Worm (Caenorhabditis elegans): Measurements from ENCODE around the gene C06B3.7.
A peak's percentile ranks its signal among the peaks of the same experiment; 100 is the strongest.

C06B3.7 gene

ce11 chrV:13955370-13956089 lies 46.0 kb downstream of the C06B3.7 start:
- TF ChIP-seq nhr-23 (tag; optimal IDR thresholded peaks at IDR 0.05) (no peak), mml-1 (tag; optimal IDR thresholded peaks at IDR 0.05) (no peak), ceh-16 (tag; optimal IDR thresholded peaks at IDR 0.05) (no peak), ZK546.5 (tag; optimal IDR thresholded peaks at IDR 0.05) (no peak), jun-1 (tag; optimal IDR thresholded peaks at IDR 0.05) (no peak), ama-1 (optimal IDR thresholded peaks at IDR 0.05) (no peak), pqm-1 (tag; optimal IDR thresholded peaks at IDR 0.05) (peak; percentile 54), elt-2 (tag; optimal IDR thresholded peaks at IDR 0.05) (peak; percentile 30), hmg-11 (tag; optimal IDR thresholded peaks at IDR 0.05) (no peak), ztf-4 (tag; optimal IDR thresholded peaks at IDR 0.05) (no peak), lin-39 (tag; optimal IDR thresholded peaks at IDR 0.05) (no peak), lsy-12 (tag; optimal IDR thresholded peaks at IDR 0.05) (no peak)

ce11 chrV:13957691-13958090 lies 48.2 kb downstream of the C06B3.7 start:
- TF ChIP-seq nhr-77 (tag; optimal IDR thresholded peaks at IDR 0.05) (no peak), ZK546.5 (tag; optimal IDR thresholded peaks at IDR 0.05) (no peak), mdl-1 (tag; optimal IDR thresholded peaks at IDR 0.05) (no peak), elt-1 (tag; optimal IDR thresholded peaks at IDR 0.05) (no peak), nhr-67 (tag; optimal IDR thresholded peaks at IDR 0.05) (no peak), lsy-12 (tag; optimal IDR thresholded peaks at IDR 0.05) (no peak)

ce11 chrV:13958247-13958646 lies 48.8 kb downstream of the C06B3.7 start, which contains the start of gene R10D12.10:
Gene R10D12.10 (minus strand): TSS chrV:13958347.
- TF ChIP-seq nhr-77 (tag; optimal IDR thresholded peaks at IDR 0.05) (no peak), zag-1 (tag; optimal IDR thresholded peaks at IDR 0.05) (no peak), nhr-28 (tag; optimal IDR thresholded peaks at IDR 0.05) (no peak), lsy-12 (tag; optimal IDR thresholded peaks at IDR 0.05) (no peak), fos-1 (tag; optimal IDR thresholded peaks at IDR 0.05) (no peak), mml-1 (tag; optimal IDR thresholded peaks at IDR 0.05) (no peak), jun-1 (tag; optimal IDR thresholded peaks at IDR 0.05) (no peak), ama-1 (optimal IDR thresholded peaks at IDR 0.05) (no peak), R02D3.7 (tag; optimal IDR thresholded peaks at IDR 0.05) (no peak), snpc-4 (tag; optimal IDR thresholded peaks at IDR 0.05) (no peak), unc-39 (tag; optimal IDR thresholded peaks at IDR 0.05) (no peak), egl-5 (tag; optimal IDR thresholded peaks at IDR 0.05) (no peak), ceh-82 (tag; optimal IDR thresholded peaks at IDR 0.05) (no peak)

ce11 chrV:13960916-13961315 lies 51.4 kb downstream of the C06B3.7 start, which contains the start of gene srh-24:
Gene srh-24 (minus strand): TSS chrV:13961016.
- TF ChIP-seq pqm-1 (tag; optimal IDR thresholded peaks at IDR 0.05) (no peak), elt-1 (tag; optimal IDR thresholded peaks at IDR 0.05) (no peak), ceh-82 (tag; optimal IDR thresholded peaks at IDR 0.05) (no peak), ZK546.5 (tag; optimal IDR thresholded peaks at IDR 0.05) (no peak), unc-39 (tag; optimal IDR thresholded peaks at IDR 0.05) (no peak), fos-1 (tag; optimal IDR thresholded peaks at IDR 0.05) (no peak), egl-5 (tag; optimal IDR thresholded peaks at IDR 0.05) (no peak), eor-1 (tag; optimal IDR thresholded peaks at IDR 0.05) (no peak), elt-3 (tag; optimal IDR thresholded peaks at IDR 0.05) (no peak), hmg-11 (tag; optimal IDR thresholded peaks at IDR 0.05) (no peak), ceh-9 (tag; optimal IDR thresholded peaks at IDR 0.05) (no peak), nhr-28 (tag; optimal IDR thresholded peaks at IDR 0.05) (no peak), nhr-12 (tag; optimal IDR thresholded peaks at IDR 0.05) (no peak), unc-62 (GFP tag; optimal IDR thresholded peaks at IDR 0.05) (no peak), jun-1 (tag; optimal IDR thresholded peaks at IDR 0.05) (no peak), nhr-76 (tag; optimal IDR thresholded peaks at IDR 0.05) (no peak), R02D3.7 (tag; optimal IDR thresholded peaks at IDR 0.05) (no peak)

Data from whole organism, L3 larva.